Worm (Caenorhabditis elegans) whole organism, midembryonic: Measurements from ENCODE around the gene Y105C5B.1413.

Experiments used
- T22C8.4 ChIP-seq: fragments of 200-800 bp; sonication (Bioruptor generic); IDR thresholded peaks from 2 replicates; pipeline ENCODE4 v1.3.6; 2022; ENCODE audit warnings: missing genetic modification characterization, missing compliant biosample characterization
- cog-1 ChIP-seq: sonication (generic microtip); optimal IDR thresholded peaks from 2 replicates; lab custom pipeline; 2016; ENCODE audit warnings: missing genetic modification characterization, missing compliant biosample characterization
- flt-1 ChIP-seq: fragments of 200-800 bp; sonication (Bioruptor generic); IDR thresholded peaks from 2 replicates; pipeline ENCODE4 v1.3.6; 2022; ENCODE audit warnings: missing genetic modification characterization, missing compliant biosample characterization
- klf-2 ChIP-seq: fragments of 200-800 bp; sonication (Bioruptor generic); conservative IDR thresholded peaks from 2 replicates; pipeline ENCODE4 v1.3.6; 2022; ENCODE audit warnings: missing genetic modification reagents, missing genetic modification characterization, missing compliant biosample characterization
- med-1 ChIP-seq: sonication (generic microtip); optimal IDR thresholded peaks from 2 replicates; lab custom pipeline; 2017; ENCODE audit warnings: missing genetic modification characterization, mild to moderate bottlenecking, missing compliant biosample characterization, antibody characterized with exemption, missing genetic modification reagents; ENCODE audit not compliant: insufficient read depth
- ref-1 ChIP-seq: fragments of 200-800 bp; sonication (Bioruptor generic); conservative IDR thresholded peaks from 2 replicates; pipeline ENCODE4 v1.3.6; 2022; ENCODE audit warnings: missing genetic modification reagents, missing genetic modification characterization, missing compliant biosample characterization
- tab-1 ChIP-seq: fragments of 200-800 bp; sonication (Bioruptor generic); IDR thresholded peaks from 2 replicates; pipeline ENCODE4 v1.3.6; 2022; ENCODE audit warnings: missing genetic modification characterization, missing compliant biosample characterization
- ztf-23 ChIP-seq: fragments of 200-800 bp; sonication (Bioruptor generic); IDR thresholded peaks from 2 replicates; pipeline ENCODE4 v1.3.6; 2022; ENCODE audit warnings: missing genetic modification reagents, missing genetic modification characterization, missing compliant biosample characterization
- ztf-29 ChIP-seq: fragments of 200-800 bp; sonication (Bioruptor generic); IDR thresholded peaks from 2 replicates; pipeline ENCODE4 v1.3.6; 2022; ENCODE audit warnings: missing genetic modification reagents, missing genetic modification characterization, missing compliant biosample characterization

The Y105C5B.1413 gene

DNA sequence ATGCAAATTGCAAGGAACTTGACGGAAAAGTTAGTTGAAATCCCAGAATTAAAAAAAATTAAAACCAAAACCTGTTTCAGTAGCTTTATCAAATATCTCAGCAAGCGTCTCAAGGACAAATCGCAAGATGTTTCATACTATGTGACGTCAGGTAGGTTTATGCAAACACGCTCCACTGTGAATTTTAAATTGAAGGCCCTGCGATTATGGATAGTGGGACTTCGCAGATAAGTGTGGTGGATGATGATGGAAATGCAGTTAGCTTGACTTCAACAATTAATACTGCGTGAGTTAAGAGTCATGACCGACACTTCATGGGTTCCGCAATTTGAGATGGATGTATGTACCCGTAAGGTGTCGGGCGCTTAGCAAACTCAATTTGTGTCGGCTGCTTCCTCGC lies 15.4 kb upstream of the Y105C5B.1413 start:
- TF ChIP-seq ref-1 (GFP tag; lab: Robert Waterston, UW) (no peak), ztf-29 (GFP tag; lab: Robert Waterston, UW) (no peak), cog-1 (no peak), flt-1 (GFP tag; lab: Robert Waterston, UW) (no peak), klf-2 (GFP tag; lab: Robert Waterston, UW) (no peak)

DNA sequence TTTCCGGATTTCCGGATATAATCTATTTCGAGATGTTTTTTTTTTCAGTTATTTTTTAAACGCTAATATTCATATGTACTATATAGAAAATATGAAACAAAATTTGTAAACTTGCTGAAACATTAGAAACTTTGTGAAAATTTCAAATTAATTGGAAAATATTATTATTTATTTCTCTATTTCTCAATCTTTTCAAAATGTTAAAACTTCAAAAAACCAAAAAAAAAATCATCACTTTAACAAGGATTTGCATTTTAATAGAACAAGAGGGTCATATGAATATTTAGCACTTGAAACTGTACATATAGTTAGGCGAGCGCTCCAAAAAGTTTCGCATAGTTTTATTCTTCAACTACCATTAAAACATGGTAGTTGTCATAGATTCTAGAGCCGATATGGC lies 12.3 kb upstream of the Y105C5B.1413 start, which contains the start of gene Y7A9A.1:
Gene Y7A9A.1 (plus strand): TSS at position 301 of the 400 bp plus-strand sequence.
- TF ChIP-seq ztf-23 (GFP tag; lab: Robert Waterston, UW), result no peak
- TF ChIP-seq T22C8.4 (GFP tag; lab: Robert Waterston, UW), result no peak
- no peak for TF ChIP-seq klf-2 (GFP tag; lab: Robert Waterston, UW)
- no peak for TF ChIP-seq cog-1

DNA sequence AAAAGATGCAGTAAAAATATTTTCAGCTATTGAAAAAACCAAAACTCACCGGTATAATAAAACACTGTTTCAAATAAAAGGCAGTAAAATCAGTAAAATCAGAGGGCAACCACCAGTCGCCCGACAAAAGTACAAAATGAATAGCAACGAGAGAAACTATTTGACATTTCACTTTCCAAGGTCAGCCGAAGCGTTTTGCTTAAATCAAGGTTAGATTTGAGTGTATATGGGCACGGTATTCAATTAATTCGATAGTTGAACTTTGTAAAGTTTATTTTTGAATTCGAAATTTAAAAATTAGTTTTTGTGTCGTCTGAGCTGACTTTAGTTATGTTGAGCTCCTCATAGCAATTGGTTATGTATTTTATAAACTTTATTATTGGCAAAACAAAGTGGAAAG lies 8.3 kb upstream of the Y105C5B.1413 start:
- TF ChIP-seq med-1 (GFP tag; lab: Kevin White, UChicago) (no peak), T22C8.4 (GFP tag; lab: Robert Waterston, UW) (no peak), flt-1 (GFP tag; lab: Robert Waterston, UW) (no peak), ztf-29 (GFP tag; lab: Robert Waterston, UW) (no peak), tab-1 (no peak), ref-1 (GFP tag; lab: Robert Waterston, UW) (no peak), ztf-23 (GFP tag; lab: Robert Waterston, UW) (no peak), klf-2 (GFP tag; lab: Robert Waterston, UW) (no peak), cog-1 (no peak)

DNA sequence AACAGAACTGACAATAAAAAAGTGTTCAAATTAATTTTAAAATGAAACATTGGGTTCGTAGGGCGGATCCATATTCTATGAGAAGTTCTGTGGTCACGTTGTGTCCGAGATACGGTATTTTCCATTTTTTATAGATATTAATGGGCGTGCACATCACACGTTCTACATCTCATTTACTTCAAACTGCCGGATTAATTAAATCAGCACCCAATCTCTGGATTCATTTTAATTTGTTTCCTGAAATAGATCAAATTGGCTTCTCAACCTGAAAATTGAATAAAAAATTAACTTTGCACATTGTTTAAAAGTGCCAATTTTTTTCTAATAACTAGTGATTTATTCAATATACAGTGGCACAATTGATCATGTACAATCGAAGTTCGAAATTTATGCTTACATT lies 7.2 kb upstream of the Y105C5B.1413 start:
- TF ChIP-seq klf-2 (GFP tag; lab: Robert Waterston, UW) (no peak), T22C8.4 (GFP tag; lab: Robert Waterston, UW) (no peak), med-1 (GFP tag; lab: Kevin White, UChicago) (no peak), ref-1 (GFP tag; lab: Robert Waterston, UW) (no peak), flt-1 (GFP tag; lab: Robert Waterston, UW) (no peak), cog-1 (no peak), ztf-29 (GFP tag; lab: Robert Waterston, UW) (no peak), ztf-23 (GFP tag; lab: Robert Waterston, UW) (no peak), tab-1 (no peak)

DNA sequence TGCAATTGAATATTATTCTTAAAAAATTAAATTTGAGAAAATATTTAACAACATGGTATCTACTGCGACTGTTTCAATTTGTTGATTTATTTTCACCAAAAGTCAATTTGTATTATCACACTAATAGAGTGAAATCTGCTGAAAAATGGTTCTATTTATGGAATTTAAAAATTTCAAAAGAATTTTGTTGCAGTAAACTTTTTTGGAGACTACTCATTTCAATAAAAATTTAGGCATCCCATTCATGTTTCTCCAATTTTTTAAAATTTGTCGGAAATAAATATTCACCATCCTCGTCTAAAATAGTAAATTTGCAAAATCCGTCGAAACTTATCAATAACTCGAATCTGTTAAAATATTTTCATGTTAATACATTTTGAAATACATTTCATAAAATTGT lies 1.6 kb upstream of the Y105C5B.1413 start:
- TF ChIP-seq ref-1 (GFP tag; lab: Robert Waterston, UW), result no peak
- TF ChIP-seq flt-1 (GFP tag; lab: Robert Waterston, UW), result no peak
- TF ChIP-seq tab-1, result no peak
- no peak for TF ChIP-seq T22C8.4 (GFP tag; lab: Robert Waterston, UW)

DNA sequence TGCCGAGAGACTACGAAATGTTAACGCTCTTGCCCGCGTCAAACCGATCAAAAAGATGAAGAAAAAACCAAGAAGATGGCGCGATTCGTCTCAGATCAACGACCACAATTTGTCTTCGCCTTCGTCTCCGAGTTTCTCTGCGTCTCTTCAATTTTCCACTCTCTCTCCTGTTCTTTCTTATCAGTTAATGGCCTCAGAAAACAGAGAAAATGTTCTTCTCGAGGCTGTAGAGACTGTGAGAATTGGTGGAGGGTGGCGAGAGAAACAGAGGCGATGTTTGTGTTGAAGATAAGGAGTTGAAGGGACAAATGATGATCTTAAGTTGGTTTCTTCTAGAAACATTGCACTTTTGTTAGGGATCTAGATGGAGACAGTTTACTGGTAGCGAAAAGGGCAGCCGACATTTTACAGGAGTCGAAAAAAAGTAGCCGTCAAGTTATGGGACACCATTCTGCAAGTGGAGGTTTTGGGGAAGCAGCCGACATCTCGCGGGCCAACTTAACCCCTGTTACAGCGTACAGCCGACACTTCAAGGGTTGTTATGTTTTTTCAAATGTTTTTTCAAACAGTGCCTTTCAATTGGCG lies 3.4 kb downstream of the Y105C5B.1413 start:
- TF ChIP-seq T22C8.4 (GFP tag; lab: Robert Waterston, UW) (no peak), klf-2 (GFP tag; lab: Robert Waterston, UW) (no peak), ztf-23 (GFP tag; lab: Robert Waterston, UW) (no peak), flt-1 (GFP tag; lab: Robert Waterston, UW) (no peak), ref-1 (GFP tag; lab: Robert Waterston, UW) (no peak), med-1 (GFP tag; lab: Kevin White, UChicago) (no peak), cog-1 (no peak), tab-1 (no peak), ztf-29 (GFP tag; lab: Robert Waterston, UW) (no peak)

DNA sequence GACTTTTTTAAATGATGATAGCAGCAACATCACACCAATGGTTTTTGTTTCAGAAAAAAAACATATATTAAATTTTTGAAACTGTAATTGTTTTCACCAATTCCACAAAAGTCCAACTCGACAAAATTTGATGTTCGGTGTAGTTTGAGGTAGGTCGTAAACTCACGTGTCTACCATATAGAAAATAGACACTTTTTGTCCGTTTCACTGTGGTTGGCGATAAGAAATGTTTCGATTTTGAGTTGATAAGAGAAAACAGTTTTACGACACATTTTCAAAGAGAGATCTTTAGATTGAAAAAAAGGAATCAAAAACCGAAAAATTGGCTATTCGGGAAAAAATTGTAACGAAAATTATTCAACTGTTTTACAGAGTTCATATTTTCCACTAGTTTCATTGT lies 6.0 kb downstream of the Y105C5B.1413 start:
- TF ChIP-seq ztf-23 (GFP tag; lab: Robert Waterston, UW) (no peak), flt-1 (GFP tag; lab: Robert Waterston, UW) (no peak), T22C8.4 (GFP tag; lab: Robert Waterston, UW) (no peak), cog-1 (no peak), tab-1 (no peak), ztf-29 (GFP tag; lab: Robert Waterston, UW) (no peak)

DNA sequence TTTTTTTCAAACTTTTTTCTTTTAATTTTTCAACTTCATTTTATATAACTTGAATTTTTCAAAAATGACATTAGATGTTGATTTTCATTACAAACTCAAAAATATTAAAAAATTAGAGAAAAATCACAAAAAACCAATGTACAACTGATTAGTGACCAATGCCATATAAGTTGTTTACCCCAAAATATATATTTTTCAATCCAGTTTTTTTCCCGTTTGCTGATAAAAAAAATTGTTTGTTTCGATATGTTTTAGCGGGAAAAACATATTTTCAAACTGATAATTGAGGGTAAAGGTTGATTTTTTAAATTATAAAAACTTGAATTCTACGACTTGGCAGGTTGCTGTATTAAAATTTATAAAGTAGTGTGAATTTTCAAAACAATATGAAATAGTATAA lies 7.6 kb downstream of the Y105C5B.1413 start:
- TF ChIP-seq T22C8.4 (GFP tag; lab: Robert Waterston, UW) (no peak), flt-1 (GFP tag; lab: Robert Waterston, UW) (no peak), tab-1 (no peak), cog-1 (no peak), ztf-29 (GFP tag; lab: Robert Waterston, UW) (no peak), med-1 (GFP tag; lab: Kevin White, UChicago) (no peak), klf-2 (GFP tag; lab: Robert Waterston, UW) (no peak), ref-1 (GFP tag; lab: Robert Waterston, UW) (no peak), ztf-23 (GFP tag; lab: Robert Waterston, UW) (no peak)

DNA sequence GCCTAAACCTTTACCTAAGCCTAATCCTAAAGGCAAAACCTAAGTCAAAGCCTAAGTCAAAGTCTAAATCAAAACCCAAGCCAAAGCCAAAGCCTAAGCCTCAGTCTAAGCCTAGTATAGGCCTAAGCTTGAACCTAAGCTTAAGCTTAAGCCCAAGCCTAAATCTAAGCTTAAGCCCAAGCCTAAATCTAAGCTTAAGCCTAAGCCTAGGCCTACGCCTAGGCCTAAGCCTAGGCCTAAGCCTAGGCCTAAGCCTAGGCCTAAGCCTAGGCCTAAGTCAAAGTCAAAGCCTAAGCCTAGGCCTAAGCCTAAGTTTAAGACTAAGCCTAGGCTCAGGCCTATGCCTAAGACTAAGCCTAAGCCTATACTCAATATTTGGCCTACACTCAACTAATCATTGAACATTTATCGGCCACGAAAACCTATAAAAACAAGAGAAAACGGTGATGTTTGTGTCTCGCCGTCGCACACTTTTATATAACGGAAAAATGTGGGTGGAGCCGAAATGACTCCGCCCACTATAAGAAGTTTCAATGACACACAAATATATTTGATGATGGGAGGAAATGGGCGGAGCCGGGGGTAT lies 11.5 kb downstream of the Y105C5B.1413 start:
- TF ChIP-seq ztf-29 (GFP tag; lab: Robert Waterston, UW), result peak; percentile 81; the same call in 1 of the 2 replicates
- TF ChIP-seq ref-1 (GFP tag; lab: Robert Waterston, UW), result no peak
- TF ChIP-seq klf-2 (GFP tag; lab: Robert Waterston, UW), result no peak
- TF ChIP-seq T22C8.4 (GFP tag; lab: Robert Waterston, UW), result no peak
- TF ChIP-seq tab-1, result no peak

DNA sequence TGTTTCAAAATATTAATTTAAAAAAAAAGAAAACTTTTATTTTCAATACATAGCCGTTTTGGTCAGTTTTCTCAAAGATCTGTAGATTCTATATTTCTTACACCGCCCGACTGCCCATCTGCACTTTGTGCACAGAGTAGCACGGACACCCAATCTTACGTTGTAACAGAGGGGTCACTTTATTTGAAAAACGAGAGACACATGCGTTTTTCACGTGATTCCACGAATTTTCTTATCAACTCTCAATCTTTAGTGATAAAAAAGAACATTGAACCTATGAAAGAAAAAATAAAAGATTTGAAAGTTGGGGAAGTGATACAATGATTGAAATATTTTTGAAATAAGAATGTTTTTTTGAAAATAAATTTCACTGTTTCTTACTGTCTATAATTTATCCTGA lies 13.1 kb downstream of the Y105C5B.1413 start:
- TF ChIP-seq flt-1 (GFP tag; lab: Robert Waterston, UW), result no peak
- TF ChIP-seq ztf-23 (GFP tag; lab: Robert Waterston, UW), result no peak
- TF ChIP-seq ztf-29 (GFP tag; lab: Robert Waterston, UW), result no peak
- no peak for TF ChIP-seq cog-1
- TF ChIP-seq T22C8.4 (GFP tag; lab: Robert Waterston, UW), result no peak
- no peak for TF ChIP-seq tab-1
- no peak for TF ChIP-seq med-1 (GFP tag; lab: Kevin White, UChicago)
- no peak for TF ChIP-seq ref-1 (GFP tag; lab: Robert Waterston, UW)
- no peak for TF ChIP-seq klf-2 (GFP tag; lab: Robert Waterston, UW)
